Worm (Caenorhabditis elegans): ENCODE results near the gene C55C3.8.
A peak's percentile ranks its signal among the peaks of the same experiment; 100 is the strongest.

Gene C55C3.8

DNA sequence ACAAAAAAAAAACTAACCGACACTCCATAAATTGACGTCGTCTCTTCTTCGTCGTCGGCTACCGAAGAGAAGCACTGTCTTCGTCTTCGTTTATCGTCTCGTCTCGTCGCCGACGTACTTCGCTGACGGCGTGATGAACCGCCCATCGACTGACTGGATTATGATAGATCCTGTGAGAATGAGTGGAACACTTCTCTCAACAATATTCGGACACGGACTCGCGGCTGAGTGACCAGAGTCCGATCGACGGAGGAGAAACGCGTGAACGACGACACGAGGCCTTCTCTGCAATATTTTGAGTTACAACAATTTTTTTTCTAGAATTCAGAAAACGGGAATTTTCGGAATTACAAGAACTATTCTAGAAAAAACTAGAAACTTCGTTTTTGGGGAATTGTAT lies 30.6 kb upstream of the C55C3.8 start, which contains the start of gene skn-1:
Gene skn-1, minus strand, starts transcription at position 146 of the 400 bp plus-strand sequence.
- TF ChIP-seq dao-5 (tag; optimal IDR thresholded peaks at IDR 0.05) (no peak), W03F9.2 (tag; optimal IDR thresholded peaks at IDR 0.05) (no peak), him-1 (tag; optimal IDR thresholded peaks at IDR 0.05) (no peak)

DNA sequence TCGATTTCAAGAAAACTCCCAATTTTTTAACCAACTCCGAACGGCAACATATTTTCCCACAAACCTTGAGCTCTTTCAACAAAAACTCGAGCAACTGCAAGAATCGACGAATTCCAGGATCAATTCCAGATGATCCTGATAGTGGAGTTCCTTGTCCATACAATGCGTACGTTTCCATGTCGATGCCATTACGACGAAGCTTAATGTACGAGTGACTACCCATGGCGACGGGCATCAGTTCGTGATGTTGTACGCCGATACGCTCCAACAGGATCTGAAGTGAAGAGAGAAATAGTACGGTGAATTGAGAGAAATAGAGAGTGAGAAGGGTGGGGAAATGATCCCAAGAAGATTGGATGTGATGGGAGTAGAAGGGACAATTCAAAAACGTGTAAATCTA lies 28.8 kb upstream of the C55C3.8 start:
- TF ChIP-seq him-1 (tag; optimal IDR thresholded peaks at IDR 0.05) (no peak), W03F9.2 (tag; optimal IDR thresholded peaks at IDR 0.05) (no peak), dao-5 (tag; optimal IDR thresholded peaks at IDR 0.05) (no peak)

DNA sequence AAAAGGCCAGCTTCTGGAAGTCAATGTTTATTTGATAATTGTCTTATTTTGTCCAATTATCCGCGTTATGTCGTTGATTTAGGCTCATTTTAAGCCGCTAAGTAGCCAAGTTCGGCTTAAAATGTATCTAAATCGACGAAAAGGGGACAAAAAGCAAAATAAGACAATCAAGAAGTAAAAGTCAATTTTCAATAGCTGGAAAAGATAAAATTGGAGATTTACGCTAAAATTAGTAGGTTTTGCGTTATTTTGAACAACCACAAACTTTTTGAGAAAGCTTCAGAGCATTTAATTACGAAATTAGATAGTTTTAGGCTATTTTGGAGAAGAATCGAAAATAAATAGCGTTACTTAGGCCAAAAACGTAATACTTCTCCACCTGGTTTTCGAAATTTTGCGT lies 27.9 kb upstream of the C55C3.8 start:
- TF ChIP-seq dao-5 (tag; optimal IDR thresholded peaks at IDR 0.05) (no peak), W03F9.2 (tag; optimal IDR thresholded peaks at IDR 0.05) (no peak), him-1 (tag; optimal IDR thresholded peaks at IDR 0.05) (no peak)

DNA sequence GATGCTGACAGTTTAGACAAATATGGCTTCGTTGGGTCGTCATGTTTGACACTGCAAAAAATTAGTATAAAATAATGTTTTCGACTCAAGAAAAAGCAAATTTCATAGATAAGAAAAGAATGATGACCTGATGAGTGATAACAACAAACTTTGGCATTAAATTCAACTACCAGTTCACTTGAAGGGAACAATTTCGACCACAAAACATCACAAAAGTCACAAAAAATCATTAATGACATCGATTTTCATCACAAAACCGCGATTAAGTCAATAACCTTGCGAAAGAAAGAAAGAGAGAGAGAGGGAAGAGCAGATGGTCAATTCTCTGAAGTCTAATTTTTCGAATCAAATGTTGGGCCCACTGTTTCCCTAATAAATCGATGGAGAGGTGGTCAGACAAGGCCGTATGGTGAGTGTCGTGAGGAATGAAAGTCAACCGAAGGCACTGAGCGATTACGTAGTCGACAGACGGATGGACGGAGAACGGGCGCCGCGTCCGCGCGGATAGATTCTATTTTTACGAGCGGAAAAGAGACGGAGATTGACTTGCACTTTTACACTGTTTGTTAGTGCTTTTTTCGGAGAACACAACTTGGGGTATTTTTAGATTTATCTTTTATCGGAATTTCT lies 26.3 kb upstream of the C55C3.8 start, which contains the start of gene bec-1:
Gene bec-1, minus strand, starts transcription at position 51 of the 630 bp plus-strand sequence.
- TF ChIP-seq dao-5 (tag; optimal IDR thresholded peaks at IDR 0.05) (no peak), him-1 (tag; optimal IDR thresholded peaks at IDR 0.05) (no peak), W03F9.2 (tag; optimal IDR thresholded peaks at IDR 0.05) (no peak)

DNA sequence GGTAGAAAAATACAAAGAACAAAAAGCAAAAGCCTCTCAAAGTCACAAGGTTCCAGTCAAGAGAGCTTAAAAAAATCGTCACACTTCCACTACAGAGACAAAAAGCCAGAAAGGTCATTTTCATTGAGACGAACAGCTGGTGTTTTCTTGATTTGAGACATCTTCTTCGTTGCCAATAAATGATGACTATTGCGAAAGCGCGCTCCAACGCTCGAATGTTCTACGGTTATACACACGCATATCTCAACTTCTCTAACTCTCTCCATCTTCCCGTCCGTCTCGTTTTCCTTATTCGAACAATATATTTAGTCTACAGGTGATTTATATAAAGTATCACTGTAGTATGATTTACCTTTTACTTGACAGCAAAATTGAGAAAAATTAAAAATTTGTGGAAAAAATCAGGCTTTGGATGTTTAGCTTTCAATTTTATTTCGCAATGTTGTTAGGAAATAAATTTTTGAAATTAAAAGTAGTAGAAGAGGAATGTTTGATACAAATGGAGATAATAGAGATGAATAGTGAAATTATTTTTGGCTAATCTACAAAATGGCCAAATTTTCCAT lies 25.4 kb upstream of the C55C3.8 start:
- TF ChIP-seq dao-5 (tag; optimal IDR thresholded peaks at IDR 0.05) (no peak), W03F9.2 (tag; optimal IDR thresholded peaks at IDR 0.05) (peak; percentile 32)

DNA sequence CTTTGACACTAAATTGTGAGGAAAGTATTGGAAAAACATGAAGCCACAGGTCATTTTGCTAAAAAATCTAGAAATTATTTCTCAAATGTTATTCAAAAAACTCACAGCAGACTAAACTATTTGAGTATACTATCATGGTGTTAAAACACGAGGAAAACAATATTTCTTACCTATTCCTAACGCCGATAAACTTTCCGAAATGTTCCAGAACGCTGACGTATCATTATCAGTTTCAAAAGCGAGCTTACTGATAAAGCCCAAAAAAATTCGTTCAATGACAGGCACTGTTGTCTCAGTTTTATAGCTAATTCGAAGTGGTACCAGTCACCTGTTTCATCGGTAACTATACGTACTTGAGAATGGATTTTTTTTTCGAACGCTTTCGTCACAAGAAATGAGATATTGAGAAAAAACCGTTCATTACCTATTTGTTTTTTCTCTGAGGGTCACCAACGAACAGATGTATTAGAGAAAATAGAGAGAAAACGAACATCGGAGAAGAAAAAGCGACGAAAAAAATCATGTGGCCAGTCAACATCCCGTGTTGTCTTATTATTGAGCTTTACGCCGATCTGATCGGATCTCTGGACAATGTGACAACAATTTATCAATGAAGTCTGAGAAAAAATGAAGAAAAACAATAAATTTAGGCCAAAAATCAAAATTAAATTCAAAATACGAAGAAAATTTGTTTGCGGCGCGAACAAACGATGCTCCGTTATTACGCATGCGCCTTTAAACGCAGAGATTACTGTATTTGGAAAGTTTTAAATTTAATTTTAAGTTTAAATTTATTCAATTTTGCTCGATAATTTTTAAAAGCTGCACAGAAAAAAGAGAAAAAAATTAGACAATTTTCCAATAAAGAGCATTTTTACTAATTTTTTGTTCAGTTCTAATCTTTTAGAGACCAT lies 24.5 kb upstream of the C55C3.8 start:
- TF ChIP-seq W03F9.2 (tag; optimal IDR thresholded peaks at IDR 0.05) (peak; percentile 11), dao-5 (tag; optimal IDR thresholded peaks at IDR 0.05) (no peak)

DNA sequence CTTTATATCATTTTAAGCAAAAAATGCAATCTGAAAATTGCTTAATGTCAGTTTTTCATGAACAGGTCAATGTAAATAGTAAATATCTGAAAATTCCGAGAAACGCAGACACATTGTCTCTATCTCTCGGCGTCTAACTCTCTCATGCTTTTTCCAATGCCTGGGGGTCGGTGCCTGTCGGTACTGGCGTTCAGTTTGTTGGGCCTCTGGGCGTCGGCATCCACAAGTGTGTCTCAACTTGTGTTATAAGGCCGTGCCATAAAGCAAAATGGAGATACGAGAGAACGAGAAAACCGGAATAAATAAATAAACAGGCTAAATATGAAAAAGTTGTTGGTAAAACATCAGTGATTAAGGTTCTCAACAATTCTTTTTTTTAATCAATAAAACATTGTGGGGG lies 23.6 kb upstream of the C55C3.8 start:
- TF ChIP-seq him-1 (tag; optimal IDR thresholded peaks at IDR 0.05), result no peak
- no peak for TF ChIP-seq W03F9.2 (tag; optimal IDR thresholded peaks at IDR 0.05)
- no peak for TF ChIP-seq dao-5 (tag; optimal IDR thresholded peaks at IDR 0.05)

DNA sequence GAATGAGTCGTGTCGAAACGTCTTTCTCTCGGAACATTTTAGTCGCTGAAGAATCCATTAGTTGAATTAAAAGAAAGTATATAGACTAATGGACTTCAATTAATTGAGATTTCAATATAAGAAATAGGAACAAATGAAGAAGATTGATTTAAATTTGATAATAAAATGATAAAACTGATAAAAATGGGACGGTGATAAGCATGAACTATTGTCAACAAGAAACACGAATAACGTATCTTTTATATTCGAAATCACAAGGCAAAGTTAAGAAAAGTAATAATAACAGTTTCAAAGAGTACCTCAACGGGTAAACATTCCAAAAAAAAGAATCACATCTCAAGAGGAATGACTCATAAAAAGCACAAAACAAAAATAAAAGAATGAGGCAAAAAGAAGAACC lies 21.4 kb upstream of the C55C3.8 start, which contains the start of gene T19E7.6:
Gene T19E7.6, minus strand, starts transcription at position 45 of the 400 bp plus-strand sequence.
- TF ChIP-seq him-1 (tag; optimal IDR thresholded peaks at IDR 0.05) (no peak), dao-5 (tag; optimal IDR thresholded peaks at IDR 0.05) (no peak), W03F9.2 (tag; optimal IDR thresholded peaks at IDR 0.05) (no peak)

DNA sequence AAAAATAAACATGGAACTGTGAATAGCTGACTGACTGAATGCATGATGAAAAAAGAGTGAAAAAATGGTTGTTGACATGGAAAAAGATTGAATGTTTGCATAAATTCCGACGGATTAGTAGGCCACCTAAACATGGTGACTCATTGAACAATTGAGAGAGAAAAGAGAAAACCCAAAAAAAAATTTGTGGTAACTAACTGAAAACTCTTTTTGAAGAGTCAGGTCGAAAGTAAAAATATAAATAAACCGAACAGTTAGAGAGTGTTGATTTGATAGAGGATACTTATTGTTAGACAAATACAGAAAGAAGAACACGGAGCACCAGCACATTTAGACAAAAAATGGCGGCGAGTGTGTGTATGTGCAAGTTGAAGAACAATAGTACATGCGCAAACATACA lies 19.5 kb upstream of the C55C3.8 start:
- no peak for TF ChIP-seq W03F9.2 (tag; optimal IDR thresholded peaks at IDR 0.05)
- TF ChIP-seq dao-5 (tag; optimal IDR thresholded peaks at IDR 0.05), result no peak
- no peak for TF ChIP-seq him-1 (tag; optimal IDR thresholded peaks at IDR 0.05)

DNA sequence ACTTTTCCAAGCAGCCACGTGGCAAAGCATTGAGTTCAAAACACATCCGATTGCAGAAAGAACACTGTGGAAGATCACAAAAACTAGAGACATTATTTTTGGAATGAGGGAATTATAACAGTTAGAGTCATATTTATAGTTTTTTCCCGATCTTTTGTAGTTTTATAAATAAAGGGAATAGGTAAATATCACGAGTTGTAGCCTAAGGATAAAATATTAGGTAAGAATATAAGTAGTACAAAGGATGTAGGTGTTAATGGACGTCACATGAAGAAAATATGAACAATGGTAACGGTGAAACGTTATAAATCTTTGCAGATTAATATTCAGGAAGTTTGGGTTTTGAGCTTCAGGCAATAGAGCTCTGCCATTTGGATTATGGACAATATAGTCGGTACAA lies 16.4 kb upstream of the C55C3.8 start, which contains the start of gene srd-5:
Gene srd-5, minus strand, starts transcription at position 101 of the 400 bp plus-strand sequence.
- TF ChIP-seq W03F9.2 (tag; optimal IDR thresholded peaks at IDR 0.05) (no peak), dao-5 (tag; optimal IDR thresholded peaks at IDR 0.05) (no peak), him-1 (tag; optimal IDR thresholded peaks at IDR 0.05) (no peak)

DNA sequence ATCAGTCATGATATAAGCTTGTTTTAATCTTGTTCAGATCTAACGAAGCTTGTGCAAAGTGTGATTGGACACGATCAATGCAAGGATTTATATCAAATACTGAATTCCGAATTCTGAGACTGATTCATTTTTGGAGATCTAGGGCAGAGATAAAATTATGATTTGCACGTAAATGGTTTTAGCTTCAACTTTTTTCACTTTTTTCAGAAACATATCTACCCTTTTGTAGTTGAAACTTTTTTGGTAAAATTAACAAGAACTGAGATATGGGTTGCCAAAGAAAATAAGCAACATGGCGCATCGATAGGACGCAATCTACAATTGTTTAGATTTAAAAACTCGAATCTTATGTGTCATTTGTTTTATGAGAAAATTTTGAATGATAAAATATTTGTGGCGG lies 12.8 kb upstream of the C55C3.8 start, which contains the start of gene C55C3.4:
Gene C55C3.4, minus strand, starts transcription at position 101 of the 400 bp plus-strand sequence.
- TF ChIP-seq him-1 (tag; optimal IDR thresholded peaks at IDR 0.05), result no peak
- no peak for TF ChIP-seq W03F9.2 (tag; optimal IDR thresholded peaks at IDR 0.05)
- TF ChIP-seq dao-5 (tag; optimal IDR thresholded peaks at IDR 0.05), result no peak

DNA sequence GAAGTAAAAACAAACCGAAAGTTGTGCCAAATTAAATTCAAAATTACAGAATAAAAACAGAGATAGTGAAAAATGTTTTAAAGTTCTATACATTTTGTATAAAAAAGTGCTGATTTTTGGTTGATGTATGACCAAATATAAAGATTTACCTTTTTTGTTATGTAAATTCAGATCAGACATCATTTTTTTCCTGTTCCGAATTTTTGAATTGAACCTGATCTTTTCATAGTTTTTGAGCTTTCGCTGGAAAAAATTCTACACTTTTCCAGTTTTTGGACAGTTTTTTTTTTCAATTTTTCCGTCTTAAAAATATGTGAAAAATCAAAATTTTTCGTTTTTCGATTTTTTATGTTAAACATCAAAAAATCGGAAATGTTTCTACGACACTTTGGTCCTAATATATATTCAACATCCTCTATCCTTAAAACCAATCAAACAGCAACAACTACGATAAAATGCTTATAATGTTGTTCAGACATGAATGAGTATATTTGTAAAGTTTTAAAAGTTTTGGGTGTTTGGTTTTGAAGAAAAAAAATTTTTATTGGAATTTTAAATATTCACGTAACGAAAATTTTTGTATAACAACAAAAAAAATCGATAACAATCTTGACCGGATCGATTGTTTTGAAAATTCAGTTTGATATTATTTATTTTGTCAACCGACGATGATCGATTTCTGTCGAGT lies 8.1 kb upstream of the C55C3.8 start, which contains the start of the genes C55C3.7 and C55C3.6:
Gene C55C3.7, minus strand, starts transcription at position 101 of the 688 bp plus-strand sequence.
Gene C55C3.6, plus strand, starts transcription at position 638 of the 688 bp plus-strand sequence.
- no peak for TF ChIP-seq dao-5 (tag; optimal IDR thresholded peaks at IDR 0.05)
- no peak for TF ChIP-seq him-1 (tag; optimal IDR thresholded peaks at IDR 0.05)
- no peak for TF ChIP-seq W03F9.2 (tag; optimal IDR thresholded peaks at IDR 0.05)

DNA sequence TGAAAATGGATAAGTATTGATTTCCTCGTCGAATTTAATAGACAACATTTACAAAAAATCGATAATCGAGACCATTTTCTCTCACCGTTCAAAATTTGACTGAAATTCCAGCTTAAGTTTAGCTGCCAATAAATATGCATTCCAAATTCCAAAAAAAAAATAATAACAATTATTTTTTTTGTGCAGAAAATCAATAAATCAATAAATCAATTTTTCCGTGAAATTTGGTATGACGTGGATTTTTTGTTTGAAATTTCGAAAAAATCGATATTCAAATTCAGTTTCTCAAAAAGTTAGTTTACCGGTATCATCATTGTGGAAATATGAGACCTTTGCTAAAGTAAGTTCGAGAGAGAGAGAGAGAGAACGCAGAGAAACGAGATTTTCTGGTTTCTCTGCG lies 5.8 kb upstream of the C55C3.8 start, which contains the start of gene C55C3.3:
Gene C55C3.3, plus strand, starts transcription at position 274 of the 400 bp plus-strand sequence.
- TF ChIP-seq dao-5 (tag; optimal IDR thresholded peaks at IDR 0.05) (no peak), him-1 (tag; optimal IDR thresholded peaks at IDR 0.05) (no peak), W03F9.2 (tag; optimal IDR thresholded peaks at IDR 0.05) (no peak)
